Worm (Caenorhabditis elegans): ENCODE measurements around the gene R07C3.13.
"Not testable (repeated sequence)": the region's sequence is repeated elsewhere in the genome, so short reads cannot be mapped to it uniquely, and the experiment has no call there.

Gene R07C3.13

DNA sequence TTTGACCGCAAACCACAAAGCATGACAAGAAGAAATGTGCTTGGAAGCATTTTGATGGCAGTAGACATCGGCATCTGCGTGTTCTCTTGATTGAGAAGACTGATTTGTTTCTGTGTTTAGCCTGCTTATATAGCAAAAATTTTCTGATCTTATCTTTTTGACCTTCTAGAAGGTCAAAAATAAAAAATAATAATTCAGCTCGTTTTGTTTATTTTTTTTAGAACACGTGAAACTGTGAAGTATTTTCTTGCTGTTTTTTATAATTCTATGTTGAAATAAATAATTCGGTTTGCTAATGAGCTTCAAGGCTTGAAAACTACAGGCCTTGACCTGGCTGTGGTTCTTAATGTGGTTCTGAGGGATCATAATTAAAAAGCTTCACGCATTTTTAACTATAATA lies at the start of gene R07C3.13:
R07C3.13 (minus strand) TSS at position 101 of the 400 bp plus-strand sequence.
- no peak for TF ChIP-seq flt-1 (GFP tag; IDR thresholded peaks at IDR 0.05)
- no peak for TF ChIP-seq ztf-29 (GFP tag; IDR thresholded peaks at IDR 0.05)
- TF ChIP-seq med-1 (GFP tag; optimal IDR thresholded peaks at IDR 0.05; ENCODE audit: insufficient read depth) = no peak
- TF ChIP-seq cog-1 (tag; optimal IDR thresholded peaks at IDR 0.05) = no peak
- no peak for TF ChIP-seq T22C8.4 (GFP tag; IDR thresholded peaks at IDR 0.05)
- no peak for TF ChIP-seq ref-1 (GFP tag; conservative IDR thresholded peaks at IDR 0.05)
- TF ChIP-seq klf-2 (GFP tag; conservative IDR thresholded peaks at IDR 0.05) = no peak
- TF ChIP-seq tab-1 (GFP tag; IDR thresholded peaks at IDR 0.05) = no peak
- no peak for TF ChIP-seq ztf-23 (GFP tag; IDR thresholded peaks at IDR 0.05)

ce11 chrII:973999-974398 lies 46.8 kb upstream of the R07C3.13 start, which contains the start of gene fbxc-14:
Gene fbxc-14 (plus strand): TSS chrII:974299.
- TF ChIP-seq ztf-29 (GFP tag; IDR thresholded peaks at IDR 0.05) (no peak), flt-1 (GFP tag; IDR thresholded peaks at IDR 0.05) (no peak), ref-1 (GFP tag; conservative IDR thresholded peaks at IDR 0.05) (no peak), T22C8.4 (GFP tag; IDR thresholded peaks at IDR 0.05) (no peak), cog-1 (tag; optimal IDR thresholded peaks at IDR 0.05) (no peak), med-1 (GFP tag; optimal IDR thresholded peaks at IDR 0.05; ENCODE audit: insufficient read depth) (no peak), tab-1 (GFP tag; IDR thresholded peaks at IDR 0.05) (no peak), ztf-23 (GFP tag; IDR thresholded peaks at IDR 0.05) (no peak), klf-2 (GFP tag; conservative IDR thresholded peaks at IDR 0.05) (no peak)

DNA sequence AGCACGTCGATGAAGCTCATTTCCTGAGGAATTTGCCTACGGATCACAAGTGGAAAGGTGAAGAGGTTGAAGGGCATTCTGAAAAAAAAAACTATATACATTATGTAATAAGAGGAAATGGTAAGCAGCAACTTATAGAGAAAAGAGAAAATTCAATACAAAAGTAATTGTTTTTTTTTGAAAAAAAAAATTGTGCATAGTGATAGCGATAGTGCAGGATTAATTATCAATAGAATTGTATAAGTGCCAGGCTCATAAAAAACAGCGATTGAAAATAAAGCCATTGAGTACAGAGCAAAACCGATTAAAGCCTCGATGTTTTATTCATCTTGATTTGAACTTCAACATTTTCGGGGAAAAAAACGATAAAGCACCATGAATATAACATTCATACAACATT lies 45.6 kb upstream of the R07C3.13 start, which contains the start of gene C32B5.15:
C32B5.15 (minus strand) TSS at position 101 of the 400 bp plus-strand sequence.
- no peak for TF ChIP-seq ref-1 (GFP tag; conservative IDR thresholded peaks at IDR 0.05)
- TF ChIP-seq med-1 (GFP tag; optimal IDR thresholded peaks at IDR 0.05; ENCODE audit: insufficient read depth) = no peak
- no peak for TF ChIP-seq T22C8.4 (GFP tag; IDR thresholded peaks at IDR 0.05)
- TF ChIP-seq cog-1 (tag; optimal IDR thresholded peaks at IDR 0.05) = no peak
- TF ChIP-seq klf-2 (GFP tag; conservative IDR thresholded peaks at IDR 0.05) = no peak
- TF ChIP-seq tab-1 (GFP tag; IDR thresholded peaks at IDR 0.05) = no peak
- TF ChIP-seq ztf-29 (GFP tag; IDR thresholded peaks at IDR 0.05) = no peak
- no peak for TF ChIP-seq flt-1 (GFP tag; IDR thresholded peaks at IDR 0.05)
- TF ChIP-seq ztf-23 (GFP tag; IDR thresholded peaks at IDR 0.05) = no peak

DNA sequence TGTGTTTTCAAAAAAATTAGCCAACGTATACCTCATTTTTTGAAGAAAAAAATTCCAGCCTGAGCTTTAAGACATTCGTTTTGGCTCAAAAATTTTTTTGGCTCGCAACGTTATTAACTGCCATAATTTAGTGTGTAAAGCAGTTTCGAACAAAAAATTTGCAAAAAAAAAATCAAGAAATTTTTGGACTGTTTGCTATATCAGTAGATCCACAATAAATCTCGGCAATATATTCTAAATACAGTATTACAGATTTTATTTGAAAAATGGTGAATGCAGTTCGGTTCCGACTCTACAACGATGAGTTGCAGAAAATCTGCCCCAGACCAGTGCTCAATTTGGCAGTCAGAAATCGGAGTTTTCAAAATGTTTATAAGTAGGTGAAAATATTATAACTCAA lies 40.9 kb upstream of the R07C3.13 start, which contains the start of gene C32B5.6:
C32B5.6 (plus strand) TSS at position 301 of the 400 bp plus-strand sequence.
- TF ChIP-seq klf-2 (GFP tag; conservative IDR thresholded peaks at IDR 0.05); cog-1 (tag; optimal IDR thresholded peaks at IDR 0.05); ztf-29 (GFP tag; IDR thresholded peaks at IDR 0.05): not testable (repeated sequence)

DNA sequence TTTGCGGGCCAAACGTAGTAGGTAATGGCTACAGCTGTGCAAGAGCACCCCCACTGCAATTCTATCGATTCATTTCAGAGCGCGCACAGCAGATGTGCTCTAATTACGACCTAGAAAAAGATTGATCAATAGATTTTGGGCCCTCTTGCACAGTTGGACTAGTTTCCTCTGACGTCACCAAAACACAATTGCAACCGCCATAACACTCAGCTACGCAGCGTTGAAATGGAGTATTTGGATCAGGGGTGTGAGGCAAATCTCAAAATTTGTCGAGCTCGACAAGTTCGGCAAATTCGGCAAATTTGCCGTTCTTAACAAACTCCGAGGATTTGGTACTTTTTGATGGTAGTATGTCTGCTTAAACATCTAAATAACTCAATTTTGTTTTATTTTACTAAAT lies 39.7 kb upstream of the R07C3.13 start, which contains the start of gene fbxc-18:
fbxc-18 (minus strand) TSS at position 101 of the 400 bp plus-strand sequence.
- not testable (repeated sequence) for TF ChIP-seq klf-2 (GFP tag; conservative IDR thresholded peaks at IDR 0.05); ztf-29 (GFP tag; IDR thresholded peaks at IDR 0.05); cog-1 (tag; optimal IDR thresholded peaks at IDR 0.05)

DNA sequence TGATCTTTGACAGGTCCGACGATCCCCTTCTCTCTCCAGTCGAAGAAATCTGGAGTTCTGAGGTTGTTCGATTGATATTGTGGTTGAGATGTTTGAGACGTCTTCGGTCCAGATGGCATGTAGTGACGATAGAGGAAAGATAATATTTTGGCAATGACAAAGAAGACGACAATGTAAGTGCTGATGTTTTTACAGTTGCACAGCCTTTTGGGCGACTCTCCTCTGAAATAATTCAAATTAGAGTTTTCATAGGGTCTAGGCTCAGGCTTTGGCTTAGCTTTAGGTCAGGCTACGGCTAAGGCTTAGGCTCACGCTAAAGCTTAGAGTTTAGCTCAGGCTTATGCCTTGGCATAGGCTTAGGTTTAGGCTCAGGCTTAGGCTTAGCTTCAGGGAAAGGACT lies 34.7 kb upstream of the R07C3.13 start, which contains the start of gene C32B5.13:
C32B5.13 (minus strand) TSS at position 101 of the 400 bp plus-strand sequence.
- no peak for TF ChIP-seq flt-1 (GFP tag; IDR thresholded peaks at IDR 0.05)
- TF ChIP-seq cog-1 (tag; optimal IDR thresholded peaks at IDR 0.05) = no peak
- no peak for TF ChIP-seq ztf-23 (GFP tag; IDR thresholded peaks at IDR 0.05)
- no peak for TF ChIP-seq tab-1 (GFP tag; IDR thresholded peaks at IDR 0.05)
- no peak for TF ChIP-seq T22C8.4 (GFP tag; IDR thresholded peaks at IDR 0.05)
- TF ChIP-seq klf-2 (GFP tag; conservative IDR thresholded peaks at IDR 0.05) = no peak
- TF ChIP-seq ref-1 (GFP tag; conservative IDR thresholded peaks at IDR 0.05) = no peak
- no peak for TF ChIP-seq med-1 (GFP tag; optimal IDR thresholded peaks at IDR 0.05; ENCODE audit: insufficient read depth)
- TF ChIP-seq ztf-29 (GFP tag; IDR thresholded peaks at IDR 0.05) = no peak

ce11 chrII:960218-960617 lies 33.0 kb upstream of the R07C3.13 start, which contains the start of the genes C32B5.18 and C32B5.7:
Gene C32B5.18 (plus strand): TSS chrII:960518.
Gene C32B5.7 (plus strand): TSS chrII:960528.
- no peak for TF ChIP-seq tab-1 (GFP tag; IDR thresholded peaks at IDR 0.05)
- no peak for TF ChIP-seq cog-1 (tag; optimal IDR thresholded peaks at IDR 0.05)
- no peak for TF ChIP-seq med-1 (GFP tag; optimal IDR thresholded peaks at IDR 0.05; ENCODE audit: insufficient read depth)
- no peak for TF ChIP-seq flt-1 (GFP tag; IDR thresholded peaks at IDR 0.05)
- no peak for TF ChIP-seq ztf-23 (GFP tag; IDR thresholded peaks at IDR 0.05)
- no peak for TF ChIP-seq ztf-29 (GFP tag; IDR thresholded peaks at IDR 0.05)
- TF ChIP-seq klf-2 (GFP tag; conservative IDR thresholded peaks at IDR 0.05) = no peak
- no peak for TF ChIP-seq T22C8.4 (GFP tag; IDR thresholded peaks at IDR 0.05)
- TF ChIP-seq ref-1 (GFP tag; conservative IDR thresholded peaks at IDR 0.05) = no peak

DNA sequence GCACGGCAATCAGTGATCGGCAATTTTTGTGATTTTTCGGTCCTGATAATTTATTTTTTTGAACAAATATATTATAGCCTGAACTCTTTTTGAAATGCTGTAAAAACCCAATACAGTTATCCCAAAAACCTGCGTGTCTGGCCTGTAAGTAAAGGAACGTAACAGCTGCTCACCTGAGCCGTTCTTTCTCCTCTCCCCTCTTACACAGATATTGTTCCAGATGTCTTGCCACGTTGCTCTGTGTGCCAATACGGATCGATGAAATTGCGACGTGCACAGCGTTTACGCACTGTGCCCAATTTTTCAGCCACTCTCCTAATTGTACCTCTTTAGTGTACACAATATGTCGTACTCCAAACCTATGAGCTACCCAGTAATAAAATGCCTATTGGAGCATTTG lies 31.4 kb upstream of the R07C3.13 start, which contains the start of gene sdz-4:
sdz-4 (plus strand) TSS at position 301 of the 400 bp plus-strand sequence.
- TF ChIP-seq med-1 (GFP tag; optimal IDR thresholded peaks at IDR 0.05; ENCODE audit: insufficient read depth) = no peak
- no peak for TF ChIP-seq T22C8.4 (GFP tag; IDR thresholded peaks at IDR 0.05)
- TF ChIP-seq ztf-23 (GFP tag; IDR thresholded peaks at IDR 0.05) = no peak
- TF ChIP-seq cog-1 (tag; optimal IDR thresholded peaks at IDR 0.05) = no peak
- no peak for TF ChIP-seq flt-1 (GFP tag; IDR thresholded peaks at IDR 0.05)
- TF ChIP-seq ref-1 (GFP tag; conservative IDR thresholded peaks at IDR 0.05) = no peak
- no peak for TF ChIP-seq tab-1 (GFP tag; IDR thresholded peaks at IDR 0.05)
- no peak for TF ChIP-seq ztf-29 (GFP tag; IDR thresholded peaks at IDR 0.05)
- no peak for TF ChIP-seq klf-2 (GFP tag; conservative IDR thresholded peaks at IDR 0.05)

DNA sequence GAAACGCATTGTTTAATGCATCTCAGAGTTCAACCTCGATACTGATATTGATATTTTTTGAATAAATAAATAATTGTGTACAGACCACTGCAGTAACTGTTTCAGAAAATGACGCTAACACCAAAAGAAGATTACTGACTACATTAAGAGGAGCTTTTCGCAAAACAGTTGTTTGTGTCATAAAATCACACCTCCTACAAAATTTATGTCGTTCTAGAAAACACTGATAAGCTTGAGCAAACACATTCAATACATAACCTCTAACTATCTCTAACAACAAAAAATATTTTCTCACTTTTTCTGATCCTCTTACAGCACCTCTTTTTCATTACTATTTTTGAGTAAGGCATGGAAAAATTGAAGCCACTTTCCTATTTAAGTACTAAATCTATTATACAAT lies 27.4 kb upstream of the R07C3.13 start, which contains the start of gene fbxc-7:
fbxc-7 (plus strand) TSS at position 301 of the 400 bp plus-strand sequence.
- TF ChIP-seq flt-1 (GFP tag; IDR thresholded peaks at IDR 0.05); med-1 (GFP tag; optimal IDR thresholded peaks at IDR 0.05; ENCODE audit: insufficient read depth); ref-1 (GFP tag; conservative IDR thresholded peaks at IDR 0.05): not testable (repeated sequence)

ce11 chrII:953052-953451 lies 25.8 kb upstream of the R07C3.13 start:
- peak; percentile 61; the same call in 1 of the 2 replicates for TF ChIP-seq flt-1 (GFP tag; IDR thresholded peaks at IDR 0.05)
- no peak for TF ChIP-seq med-1 (GFP tag; optimal IDR thresholded peaks at IDR 0.05; ENCODE audit: insufficient read depth)
- 0 out of 2 replicates have a peak, but pooled peaks have one; percentile 18 for TF ChIP-seq ztf-29 (GFP tag; IDR thresholded peaks at IDR 0.05)

Measured in whole organism, midembryonic.